Fruit fly (Drosophila melanogaster) ovary, adult (tissue): ENCODE results near the gene CG45075.

ENCODE experiments used
- CG17801 ChIP-seq: fragments of 200-800 bp; optimal IDR thresholded peaks from 2 replicates; lab custom pipeline; 2019; ENCODE audit warnings: missing biosample characterization, mild to moderate bottlenecking, missing genetic modification characterization, moderate library complexity; ENCODE audit not compliant: partially characterized antibody

The CG45075 gene

DNA sequence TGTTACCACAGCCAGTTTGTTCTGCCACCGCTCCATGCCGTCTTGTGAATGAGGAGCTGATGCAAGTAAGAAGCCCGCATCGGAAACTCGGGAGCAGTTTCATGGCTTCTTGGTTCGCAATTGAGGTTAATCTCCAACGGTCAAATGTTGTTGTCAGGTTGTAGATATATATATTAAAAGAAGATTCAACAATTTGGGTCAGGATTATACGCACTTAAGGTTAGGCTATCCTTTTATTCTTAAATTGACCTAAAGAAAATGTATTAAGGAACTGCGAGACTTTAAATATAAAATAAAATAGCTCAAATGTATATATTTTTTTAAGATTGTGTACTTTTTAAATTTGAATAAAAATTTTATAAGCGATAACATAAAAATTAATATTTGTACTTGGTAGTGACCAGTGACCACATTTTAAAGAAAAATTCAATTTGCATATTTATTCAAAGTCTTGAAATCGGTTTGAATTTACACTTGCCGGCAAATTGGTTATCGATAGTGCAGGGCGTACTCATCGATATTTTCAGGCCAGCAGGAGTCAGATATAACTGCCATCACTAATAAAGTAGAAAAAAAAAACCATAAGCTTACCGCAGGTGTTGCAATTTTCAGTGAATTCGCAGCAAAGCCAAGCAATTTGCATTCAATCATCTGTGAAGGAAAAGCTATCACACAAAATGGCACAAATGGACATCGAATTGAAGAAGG, 22.5 kb upstream of the CG45075 start, which contains the start of the genes CG9150 and Pfdn1:
TSS of gene CG9150 (minus strand) at position 51 of the 708 bp plus-strand sequence.
TSS of gene Pfdn1 (plus strand) at position 536 of the 708 bp plus-strand sequence.
- TF ChIP-seq CG17801 (GFP tag; lab: Kevin White, UChicago) = no peak

DNA sequence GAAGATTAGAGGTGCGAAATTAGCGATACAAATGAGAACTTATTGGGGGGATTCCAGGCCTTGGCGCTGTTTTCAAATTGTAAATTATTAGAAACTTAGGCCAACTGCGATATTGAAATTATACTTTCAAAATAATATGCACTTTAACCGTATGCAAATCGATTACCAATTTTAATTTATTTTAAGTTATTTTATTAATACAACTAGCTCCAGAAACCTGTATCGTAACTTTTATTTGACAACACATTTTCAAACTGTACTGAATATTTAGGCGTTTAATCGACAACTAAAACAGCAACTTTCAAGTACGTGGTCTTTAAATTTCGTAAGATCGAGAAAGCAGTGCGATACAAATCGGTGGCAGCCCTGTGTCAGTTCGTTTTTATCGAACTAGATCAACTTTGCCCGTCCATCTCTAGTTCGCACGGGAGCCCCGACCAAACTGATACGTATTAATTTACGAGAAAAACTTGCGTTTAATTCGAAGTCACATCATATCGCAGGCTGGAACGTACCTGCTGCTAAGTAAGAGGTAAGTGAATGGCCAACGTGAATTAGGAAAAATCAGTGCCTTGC, 20.5 kb upstream of the CG45075 start, which contains the start of the genes CG9154 and Kr-h2:
TSS of gene CG9154 (minus strand) at position 31 of the 576 bp plus-strand sequence.
TSS of gene Kr-h2 (plus strand) at position 335 of the 576 bp plus-strand sequence.
- no peak for TF ChIP-seq CG17801 (GFP tag; lab: Kevin White, UChicago)

DNA sequence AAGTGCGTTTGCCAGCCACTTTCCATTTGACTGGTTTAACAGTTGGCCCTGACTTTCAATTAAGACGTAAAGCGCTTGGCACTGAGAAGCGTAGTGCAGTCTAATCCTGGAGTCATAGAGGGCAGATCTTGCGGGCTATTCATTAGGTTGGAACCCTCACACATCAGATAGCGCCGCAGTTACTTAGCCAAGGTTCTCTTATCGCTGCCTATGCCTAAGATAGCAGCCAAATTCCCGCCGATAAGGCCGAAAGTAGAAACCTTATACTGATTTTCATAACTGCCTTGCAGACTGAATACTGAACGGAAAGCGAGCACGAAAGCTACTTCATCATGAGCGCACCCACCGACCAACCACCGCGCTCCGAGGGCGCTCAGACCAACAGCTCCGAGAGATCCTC, 19.1 kb upstream of the CG45075 start:
- TF ChIP-seq CG17801 (GFP tag; lab: Kevin White, UChicago) = no peak

DNA sequence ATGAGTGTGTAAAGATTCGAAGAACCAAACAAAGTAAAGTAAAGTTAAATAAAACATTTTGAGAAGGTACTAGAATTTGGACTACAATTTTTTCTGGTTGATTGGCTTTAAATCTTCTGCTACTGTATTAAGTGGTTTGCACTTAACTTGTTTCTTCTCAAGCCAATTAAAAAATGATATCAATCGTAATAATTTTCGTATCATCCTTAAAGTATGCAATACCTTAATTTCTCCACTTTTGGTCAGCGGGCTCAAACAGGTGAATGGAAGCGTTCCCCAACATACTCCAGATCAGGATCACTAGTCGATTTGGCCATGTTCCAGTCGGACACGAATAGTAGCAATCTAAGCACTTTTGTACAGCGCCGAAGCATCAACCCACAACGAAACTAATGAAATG, 17.3 kb upstream of the CG45075 start:
- no peak for TF ChIP-seq CG17801 (GFP tag; lab: Kevin White, UChicago)

DNA sequence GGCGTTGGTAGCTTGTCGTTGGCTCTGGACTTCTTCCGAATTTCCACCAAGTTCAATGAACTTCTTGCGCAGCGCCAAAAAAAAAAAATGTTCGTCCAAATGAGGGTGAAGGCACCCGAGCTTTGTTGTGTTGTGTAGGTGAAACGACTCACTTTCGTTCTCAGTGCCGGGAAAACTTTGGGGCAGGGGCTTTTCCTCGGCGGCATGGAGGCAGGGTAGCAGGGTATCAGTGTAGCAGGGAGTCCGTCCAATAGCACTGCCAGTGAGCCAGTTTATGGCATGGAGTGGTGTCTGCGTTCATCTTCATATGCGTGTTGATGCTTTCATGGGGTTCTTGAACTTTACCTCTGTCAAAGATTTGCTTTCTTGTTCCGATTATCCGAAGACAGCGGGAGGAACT, 16.9 kb upstream of the CG45075 start:
- TF ChIP-seq CG17801 (GFP tag; lab: Kevin White, UChicago) = no peak

DNA sequence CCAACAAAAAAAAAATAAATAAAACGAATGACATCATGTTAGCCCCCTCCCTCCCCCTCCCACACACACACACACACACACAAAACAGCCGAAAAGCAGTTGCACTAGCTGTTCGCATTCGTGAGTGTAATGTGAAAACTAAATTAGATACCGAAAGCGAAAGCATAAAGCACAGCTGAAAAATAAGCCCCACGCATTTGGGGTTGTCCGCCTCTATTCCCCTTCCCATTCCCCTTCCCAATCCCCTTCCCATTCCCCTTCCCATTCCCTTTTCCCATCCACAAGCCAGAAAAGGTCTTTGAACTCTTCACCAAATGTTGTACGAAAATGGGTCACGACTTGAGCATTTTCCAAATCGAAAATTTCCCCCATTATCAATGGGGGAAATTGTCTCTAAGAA, 15.9 kb upstream of the CG45075 start:
- no peak for TF ChIP-seq CG17801 (GFP tag; lab: Kevin White, UChicago)

DNA sequence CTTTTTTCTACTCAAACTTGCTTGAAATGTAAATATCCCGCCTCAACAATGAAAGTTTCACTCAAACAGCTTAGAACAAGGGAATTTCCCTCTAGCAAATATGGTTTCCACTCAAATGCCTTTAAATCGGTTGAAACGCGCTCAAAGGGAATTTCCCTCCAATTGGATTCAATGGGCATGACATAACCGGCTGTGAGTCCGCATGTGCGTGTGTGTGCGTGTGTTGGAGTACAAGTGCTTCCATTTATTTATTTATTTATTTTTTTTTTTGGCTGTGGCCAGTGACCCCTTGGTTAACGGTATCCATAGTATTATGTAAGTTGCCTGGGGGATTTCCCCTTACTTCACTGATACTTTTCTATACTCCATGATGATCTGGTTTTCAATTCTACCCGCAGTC, 15.1 kb upstream of the CG45075 start:
- no peak for TF ChIP-seq CG17801 (GFP tag; lab: Kevin White, UChicago)

DNA sequence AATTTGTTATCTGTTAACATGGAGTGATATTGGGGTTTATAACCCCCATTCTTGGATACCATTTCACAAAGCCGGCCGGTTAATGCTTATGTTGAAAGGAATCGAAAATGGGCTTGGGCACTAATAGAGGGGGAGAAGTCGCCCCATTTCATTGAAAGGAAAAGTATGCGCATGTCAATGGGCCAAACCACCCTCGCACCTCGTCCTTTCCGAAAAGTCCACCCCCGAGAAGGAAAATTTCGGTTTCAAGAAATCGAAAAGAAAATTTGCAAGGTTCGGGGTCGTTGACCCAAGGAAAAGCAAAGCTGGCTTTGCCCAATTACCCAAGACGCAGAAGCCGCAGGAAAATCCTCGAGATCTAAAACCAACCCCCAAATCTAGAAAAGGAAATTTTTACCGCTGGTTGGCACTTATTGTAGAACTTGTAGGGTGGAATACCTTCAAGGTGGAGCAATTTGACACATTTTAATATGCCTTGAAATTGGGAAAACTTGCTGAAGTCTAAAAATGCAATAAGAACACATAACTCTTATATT, 14.3 kb upstream of the CG45075 start:
- TF ChIP-seq CG17801 (GFP tag; lab: Kevin White, UChicago) = no peak

DNA sequence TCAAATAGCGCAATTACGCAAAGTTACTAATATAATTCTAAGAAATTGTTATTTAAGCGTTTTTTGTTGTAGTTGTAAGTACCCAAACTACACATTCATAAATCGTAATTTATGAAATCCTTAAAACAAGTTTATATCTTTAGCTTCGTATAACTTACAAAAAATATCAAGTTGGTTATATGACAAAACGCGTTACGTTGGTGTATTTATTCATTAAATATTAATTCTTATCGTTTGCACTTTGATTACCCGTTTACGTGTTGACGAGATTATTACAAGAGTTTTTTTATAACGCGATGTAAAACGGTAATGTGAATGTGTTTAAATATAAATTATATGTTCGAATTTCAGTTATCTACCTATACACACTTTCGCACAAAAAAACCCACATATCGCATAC, 13.6 kb upstream of the CG45075 start:
- TF ChIP-seq CG17801 (GFP tag; lab: Kevin White, UChicago) = no peak

DNA sequence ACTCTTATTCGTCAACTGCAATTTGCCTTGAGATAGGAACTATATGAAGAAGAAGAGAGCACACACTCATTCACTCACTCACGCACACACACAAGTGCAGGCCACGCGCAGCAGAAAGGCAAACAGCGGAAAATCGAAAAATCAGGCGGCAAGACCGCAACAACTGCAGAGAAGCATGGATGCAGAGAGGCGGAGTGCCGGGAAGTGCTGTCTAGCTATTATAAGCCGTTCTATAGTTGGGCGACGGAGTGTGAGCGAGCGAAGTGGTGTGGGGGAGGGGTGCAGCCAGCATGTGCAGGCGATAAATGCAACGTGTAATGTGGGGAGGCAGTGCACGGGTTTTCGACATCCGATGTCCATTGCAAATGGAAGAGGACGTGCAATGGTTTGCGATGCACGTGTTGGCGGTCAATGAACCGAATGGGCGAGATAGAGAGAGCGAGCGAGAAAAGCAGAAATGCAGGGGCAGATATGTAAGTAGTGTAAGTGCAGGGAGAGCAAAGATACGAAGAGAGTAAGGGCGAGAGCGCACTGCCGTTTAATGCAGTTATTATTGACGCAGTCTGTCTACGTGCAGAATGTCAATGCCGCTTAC, 12.4 kb upstream of the CG45075 start:
- TF ChIP-seq CG17801 (GFP tag; lab: Kevin White, UChicago) = peak; percentile 2

DNA sequence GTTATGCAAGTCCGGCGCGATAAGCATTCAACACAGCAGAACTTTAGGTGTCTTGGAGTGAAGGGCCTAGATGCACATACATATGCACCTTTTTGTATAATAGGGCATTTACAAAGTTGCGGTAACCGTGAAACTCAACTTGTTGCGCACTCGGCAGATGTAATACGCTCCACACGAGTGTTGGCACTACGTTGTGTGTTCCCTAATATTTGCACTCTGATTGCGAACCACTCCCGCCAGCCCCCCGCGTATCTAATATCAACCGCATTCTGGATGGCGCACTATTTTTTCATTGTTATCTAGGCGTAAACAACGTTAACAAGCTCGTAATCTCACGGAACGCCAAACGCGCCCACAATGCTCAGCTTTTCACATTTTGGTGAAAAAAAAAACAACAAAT, 10.9 kb upstream of the CG45075 start:
- TF ChIP-seq CG17801 (GFP tag; lab: Kevin White, UChicago) = no peak

DNA sequence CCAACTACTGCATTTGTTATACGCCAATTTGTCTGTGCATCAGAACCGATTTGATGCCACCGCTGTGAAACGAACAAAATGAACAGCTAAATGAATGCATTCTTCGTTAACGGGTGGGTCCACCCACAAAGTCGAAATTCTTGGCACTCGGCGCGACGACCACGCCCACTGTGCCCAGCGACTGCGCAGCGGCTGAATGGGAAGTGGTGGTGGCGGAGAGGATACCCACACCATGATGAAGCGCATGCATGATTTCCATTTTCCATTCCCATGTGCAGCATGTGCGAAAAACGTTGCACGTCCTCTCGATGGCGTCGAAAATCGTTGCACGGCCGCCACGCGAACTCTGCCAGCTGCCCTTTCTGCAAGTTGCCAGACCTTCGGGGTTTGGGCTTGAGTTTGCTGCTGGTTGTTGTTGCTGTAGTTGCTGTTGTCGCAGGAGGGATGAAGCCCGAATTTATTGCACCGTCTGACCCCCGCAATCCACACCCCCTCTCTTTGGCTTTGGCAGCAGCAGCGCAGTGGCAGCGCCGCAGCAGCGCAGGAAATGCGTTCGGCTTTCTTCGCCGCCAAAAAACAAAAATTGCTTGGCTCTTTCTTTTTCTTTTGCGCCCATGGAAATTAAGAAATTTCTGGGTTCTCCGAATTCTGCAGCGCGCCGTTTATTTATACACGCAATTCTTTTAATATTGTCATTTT, 9.9 kb upstream of the CG45075 start:
- TF ChIP-seq CG17801 (GFP tag; lab: Kevin White, UChicago) = no peak

DNA sequence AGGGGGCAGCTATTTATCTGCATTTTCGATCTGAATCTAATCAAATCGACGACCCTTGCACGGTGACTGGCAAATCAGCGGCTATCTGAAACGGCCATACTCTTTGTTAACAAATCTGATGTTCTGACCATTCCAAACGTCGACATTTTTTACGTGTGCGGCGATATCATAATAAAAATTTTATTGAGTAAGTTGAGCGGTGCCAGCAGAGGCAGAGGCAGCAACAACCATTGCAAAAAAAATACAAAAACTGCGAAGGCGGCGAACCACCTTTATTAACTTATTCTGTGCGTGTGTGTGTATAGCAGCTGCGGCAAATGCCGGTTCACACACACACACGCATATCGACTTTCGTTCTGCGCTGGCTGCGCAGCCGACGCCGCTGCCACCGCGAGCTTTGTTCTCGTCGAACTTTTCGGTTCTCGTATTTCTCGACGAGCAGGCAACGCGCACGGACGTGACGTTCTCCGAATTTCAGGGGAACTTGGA, 9.0 kb upstream of the CG45075 start, which contains the start of gene Kr-h1:
TSS of gene Kr-h1 (plus strand) at position 447 of the 489 bp plus-strand sequence.
- no peak for TF ChIP-seq CG17801 (GFP tag; lab: Kevin White, UChicago)

DNA sequence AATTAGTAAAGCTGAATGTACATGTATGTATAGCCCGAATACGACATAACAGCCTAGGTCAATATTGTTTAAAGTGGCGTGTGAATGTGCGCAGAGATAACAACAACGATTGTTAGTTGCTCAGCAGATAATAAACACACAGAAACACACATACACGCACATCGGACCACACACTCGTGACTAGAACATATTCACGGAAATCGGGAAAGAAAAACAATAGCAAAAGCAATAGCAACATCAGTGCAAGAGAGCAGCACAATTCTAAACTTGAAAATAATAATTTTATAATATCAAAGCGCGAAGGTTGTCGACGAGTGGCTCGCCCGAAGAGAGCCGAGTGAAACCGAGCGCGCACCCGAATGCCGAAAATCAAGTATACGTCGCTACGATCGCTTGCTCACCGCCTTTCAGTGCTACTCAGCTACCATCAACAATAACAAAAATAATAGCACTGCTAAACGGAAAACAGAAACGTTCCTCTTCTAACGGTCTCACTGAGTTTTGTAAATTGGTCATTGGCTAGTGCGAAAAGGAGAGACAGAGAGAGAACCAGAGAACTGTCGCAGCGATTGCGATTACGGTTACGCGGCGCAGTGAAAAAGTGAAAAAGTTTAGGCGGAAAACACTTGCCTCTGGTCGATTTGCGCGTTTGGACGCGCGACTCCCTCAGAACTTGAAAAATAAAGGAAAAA, 8.1 kb upstream of the CG45075 start:
- peak; percentile 28 for TF ChIP-seq CG17801 (GFP tag; lab: Kevin White, UChicago)
